Worm (Caenorhabditis elegans) whole organism, early embryonic: ENCODE measurements around the gene ZC21.6.

Experiments
- B0310.2 ChIP-seq: sonication (generic microtip); optimal IDR thresholded peaks from 2 replicates; lab custom pipeline; 2016; ENCODE audit warnings: mild to moderate bottlenecking, missing genetic modification characterization, missing compliant biosample characterization
- F13C5.2 ChIP-seq: sonication (generic microtip); optimal IDR thresholded peaks from 2 replicates; lab custom pipeline; 2017; ENCODE audit warnings: mild to moderate bottlenecking, missing genetic modification characterization, inconsistent platforms, missing compliant biosample characterization
- aly-1 ChIP-seq: sonication (generic microtip); optimal IDR thresholded peaks from 2 replicates; lab custom pipeline; 2016; ENCODE audit warnings: missing genetic modification characterization, missing compliant biosample characterization
- ama-1 ChIP-seq: fragments of 150-350 bp; optimal IDR thresholded peaks from 2 replicates; lab custom pipeline; 2014
- ceh-13 ChIP-seq: fragments of 200-800 bp; sonication (Bioruptor generic); optimal IDR thresholded peaks from 2 replicates; lab custom pipeline; 2018; ENCODE audit warnings: mild to moderate bottlenecking, missing genetic modification characterization, missing compliant biosample characterization
- ceh-36 ChIP-seq: sonication (generic microtip); optimal IDR thresholded peaks from 2 replicates; lab custom pipeline; 2016; ENCODE audit warnings: missing genetic modification characterization, inconsistent platforms, missing compliant biosample characterization
- ets-7 ChIP-seq: sonication (generic microtip); optimal IDR thresholded peaks from 2 replicates; lab custom pipeline; 2016; ENCODE audit warnings: missing genotype, missing genetic modification characterization, missing compliant biosample characterization
- flt-1 ChIP-seq: fragments of 200-800 bp; sonication (Bioruptor generic); IDR thresholded peaks from 2 replicates; pipeline ENCODE4 v1.3.6; 2022; ENCODE audit warnings: missing genetic modification characterization, missing compliant biosample characterization
- hmbx-1 ChIP-seq: sonication (generic microtip); optimal IDR thresholded peaks from 2 replicates; lab custom pipeline; 2016; ENCODE audit warnings: mild to moderate bottlenecking, missing genetic modification characterization, missing compliant biosample characterization
- hmg-4 ChIP-seq: fragments of 200-800 bp; sonication (Bioruptor generic); optimal IDR thresholded peaks from 2 replicates; lab custom pipeline; 2018; ENCODE audit warnings: mild to moderate bottlenecking, missing genetic modification characterization, missing compliant biosample characterization
- hnd-1 ChIP-seq: sonication (generic microtip); optimal IDR thresholded peaks from 2 replicates; lab custom pipeline; 2016; ENCODE audit warnings: missing genetic modification characterization, missing compliant biosample characterization
- pes-1 ChIP-seq: fragments of 200-800 bp; sonication (Bioruptor generic); IDR thresholded peaks from 2 replicates; pipeline ENCODE4 v1.3.6; 2022; ENCODE audit warnings: missing genetic modification reagents, missing genetic modification characterization, missing compliant biosample characterization
- scrt-1 ChIP-seq: fragments of 200-800 bp; sonication (Bioruptor generic); IDR thresholded peaks from 2 replicates; pipeline ENCODE4 v1.3.6; 2022; ENCODE audit warnings: missing genetic modification characterization, missing compliant biosample characterization
- sea-1 ChIP-seq: fragments of 200-800 bp; sonication (Bioruptor generic); conservative IDR thresholded peaks from 2 replicates; pipeline ENCODE4 v1.3.6; 2022; ENCODE audit warnings: missing genetic modification characterization, missing compliant biosample characterization
- tbx-11 ChIP-seq: fragments of 200-800 bp; sonication (Bioruptor generic); IDR thresholded peaks from 2 replicates; pipeline ENCODE4 v1.3.6; 2022; ENCODE audit warnings: missing genetic modification characterization, missing compliant biosample characterization
- tbx-37 ChIP-seq: fragments of 200-800 bp; sonication (Bioruptor generic); conservative IDR thresholded peaks from 2 replicates; pipeline ENCODE4 v1.3.6; 2022; ENCODE audit warnings: missing genetic modification reagents, missing genetic modification characterization, missing compliant biosample characterization
- tra-4 ChIP-seq: sonication (generic microtip); optimal IDR thresholded peaks from 2 replicates; lab custom pipeline; 2017; ENCODE audit warnings: missing genetic modification characterization, missing compliant biosample characterization

ZC21.6 gene

ce11 chrIII:8545515-8545914, at the start of gene ZC21.6:
TSS of gene ZC21.6 (minus strand) at chrIII:8545615.
- no peak for TF ChIP-seq flt-1 (GFP tag; lab: Robert Waterston, UW)

- TF ChIP-seq ceh-13 (GFP tag; lab: Kevin White, UChicago): no peak
- TF ChIP-seq aly-1 (tag; lab: Kevin White, UChicago): no peak
These were observed 48.7 kb upstream of the ZC21.6 start for ce11 chrIII:8594088-8594487.

- no peak for TF ChIP-seq hmbx-1 (tag; lab: Kevin White, UChicago)
- TF ChIP-seq B0310.2 (tag; lab: Kevin White, UChicago): no peak
- no peak for TF ChIP-seq tbx-37 (GFP tag; lab: Robert Waterston, UW)
- TF ChIP-seq sea-1 (GFP tag; lab: Robert Waterston, UW): no peak
- TF ChIP-seq tbx-11 (GFP tag; lab: Robert Waterston, UW): no peak
- no peak for TF ChIP-seq ets-7 (tag; lab: Kevin White, UChicago)
- TF ChIP-seq hnd-1 (tag; lab: Kevin White, UChicago): no peak
- TF ChIP-seq ceh-13 (GFP tag; lab: Kevin White, UChicago): no peak
These were observed 48.2 kb upstream of the ZC21.6 start, which contains the start of gene C06E1.7 for ce11 chrIII:8593620-8594019. TSS of gene C06E1.7 (minus strand) at chrIII:8593720.

ce11 chrIII:8590882-8591281, 45.5 kb upstream of the ZC21.6 start, which contains the start of gene fipr-16:
TSS of gene fipr-16 (minus strand) at chrIII:8590982.
- TF ChIP-seq tbx-11 (GFP tag; lab: Robert Waterston, UW): no peak
- TF ChIP-seq F13C5.2: no peak
- no peak for TF ChIP-seq hmg-4 (GFP tag; lab: Kevin White, UChicago)
- no peak for TF ChIP-seq ceh-13 (GFP tag; lab: Kevin White, UChicago)
- no peak for TF ChIP-seq pes-1 (GFP tag; lab: Robert Waterston, UW)
- TF ChIP-seq ceh-36 (tag; lab: Kevin White, UChicago): no peak
- TF ChIP-seq sea-1 (GFP tag; lab: Robert Waterston, UW): no peak
- no peak for TF ChIP-seq aly-1 (tag; lab: Kevin White, UChicago)
- no peak for TF ChIP-seq scrt-1
- TF ChIP-seq ama-1 (lab: Kevin White, UChicago): no peak
- no peak for TF ChIP-seq B0310.2 (tag; lab: Kevin White, UChicago)
- no peak for TF ChIP-seq flt-1 (GFP tag; lab: Robert Waterston, UW)
- no peak for TF ChIP-seq hmbx-1 (tag; lab: Kevin White, UChicago)
- no peak for TF ChIP-seq ets-7 (tag; lab: Kevin White, UChicago)
- TF ChIP-seq tbx-37 (GFP tag; lab: Robert Waterston, UW): no peak
- no peak for TF ChIP-seq tra-4
- TF ChIP-seq hnd-1 (tag; lab: Kevin White, UChicago): no peak

- TF ChIP-seq hmg-4 (GFP tag; lab: Kevin White, UChicago): no peak
- no peak for TF ChIP-seq ceh-13 (GFP tag; lab: Kevin White, UChicago)
- TF ChIP-seq aly-1 (tag; lab: Kevin White, UChicago): no peak
- no peak for TF ChIP-seq ets-7 (tag; lab: Kevin White, UChicago)
- no peak for TF ChIP-seq tbx-11 (GFP tag; lab: Robert Waterston, UW)
- no peak for TF ChIP-seq ceh-36 (tag; lab: Kevin White, UChicago)
- no peak for TF ChIP-seq sea-1 (GFP tag; lab: Robert Waterston, UW)
- no peak for TF ChIP-seq hnd-1 (tag; lab: Kevin White, UChicago)
- no peak for TF ChIP-seq F13C5.2
- TF ChIP-seq scrt-1: no peak
- no peak for TF ChIP-seq tra-4
- TF ChIP-seq ama-1 (lab: Kevin White, UChicago): no peak
These were observed 43.8 kb upstream of the ZC21.6 start, which contains the start of gene fip-3 for ce11 chrIII:8589195-8589594. TSS of gene fip-3 (minus strand) at chrIII:8589488.

ce11 chrIII:8588592-8589153, 43.3 kb upstream of the ZC21.6 start, which contains the start of gene glr-1:
TSS of gene glr-1 (minus strand) at chrIII:8588642.
- TF ChIP-seq ets-7 (tag; lab: Kevin White, UChicago) (no peak), ceh-13 (GFP tag; lab: Kevin White, UChicago) (no peak), flt-1 (GFP tag; lab: Robert Waterston, UW) (no peak), B0310.2 (tag; lab: Kevin White, UChicago) (no peak), tra-4 (no peak), F13C5.2 (no peak), ceh-36 (tag; lab: Kevin White, UChicago) (no peak), hmg-4 (GFP tag; lab: Kevin White, UChicago) (no peak), hmbx-1 (tag; lab: Kevin White, UChicago) (no peak), tbx-11 (GFP tag; lab: Robert Waterston, UW) (no peak), sea-1 (GFP tag; lab: Robert Waterston, UW) (no peak), aly-1 (tag; lab: Kevin White, UChicago) (no peak), hnd-1 (tag; lab: Kevin White, UChicago) (no peak), scrt-1 (no peak), tbx-37 (GFP tag; lab: Robert Waterston, UW) (no peak), pes-1 (GFP tag; lab: Robert Waterston, UW) (no peak), ama-1 (lab: Kevin White, UChicago) (no peak)

- TF ChIP-seq B0310.2 (tag; lab: Kevin White, UChicago) (no peak), scrt-1 (no peak), hmg-4 (GFP tag; lab: Kevin White, UChicago) (no peak), hmbx-1 (tag; lab: Kevin White, UChicago) (no peak), pes-1 (GFP tag; lab: Robert Waterston, UW) (no peak), tbx-37 (GFP tag; lab: Robert Waterston, UW) (no peak), ceh-13 (GFP tag; lab: Kevin White, UChicago) (no peak), tbx-11 (GFP tag; lab: Robert Waterston, UW) (no peak)
These were observed 35.4 kb upstream of the ZC21.6 start, which contains the start of gene doxa-1 for ce11 chrIII:8580802-8581201. TSS of gene doxa-1 (plus strand) at chrIII:8581102.
